Worm (Caenorhabditis elegans): Measurements from ENCODE around the gene set-4.

DNA sequence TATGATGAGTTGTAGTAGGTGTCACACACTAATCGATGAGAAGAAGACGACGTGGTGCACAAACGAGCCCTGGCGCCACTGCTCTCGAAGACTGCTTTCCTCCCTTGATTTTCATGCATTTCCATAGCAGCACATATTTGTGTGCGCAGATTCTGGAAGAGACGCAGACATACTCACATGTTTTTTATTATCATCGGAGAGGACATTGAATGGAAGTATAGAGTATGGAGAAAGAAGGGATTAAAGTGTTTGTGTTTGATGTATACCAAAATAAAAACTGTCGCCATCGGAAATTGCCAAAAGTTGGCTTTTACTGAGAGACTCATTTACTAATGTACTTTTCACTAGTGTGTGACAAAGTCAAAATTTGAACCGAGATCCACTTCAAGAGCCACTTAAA lies 36.9 kb downstream of the set-4 start, which contains the start of gene mps-1:
- TF ChIP-seq nhr-28 (tag; optimal IDR thresholded peaks at IDR 0.05) (no peak), unc-62 (GFP tag; optimal IDR thresholded peaks at IDR 0.05) (no peak), blmp-1 (tag; optimal IDR thresholded peaks at IDR 0.05) (no peak), zip-8 (tag; optimal IDR thresholded peaks at IDR 0.05) (no peak), ceh-43 (GFP tag; optimal IDR thresholded peaks at IDR 0.05) (no peak)
